Worm (Caenorhabditis elegans) whole organism, L3 larva: ENCODE results near the gene C17H12.5.

Source experiments
- ceh-16 ChIP-seq: sonication (generic microtip); optimal IDR thresholded peaks from 2 replicates; lab custom pipeline; 2017; ENCODE audit warnings: missing biosample characterization, missing genetic modification characterization
- fkh-10 ChIP-seq: sonication (generic microtip); optimal IDR thresholded peaks from 2 replicates; lab custom pipeline; 2017; ENCODE audit warnings: missing biosample characterization, missing genetic modification reagents, missing genetic modification characterization
- lin-39 ChIP-seq: fragments of 150-350 bp; optimal IDR thresholded peaks from 2 replicates; lab custom pipeline; 2018; ENCODE audit warnings: missing biosample characterization, missing genetic modification reagents, missing genetic modification characterization
- lsy-12 ChIP-seq: sonication (generic microtip); optimal IDR thresholded peaks from 2 replicates; lab custom pipeline; 2016; ENCODE audit warnings: mild to moderate bottlenecking, missing genetic modification characterization, missing compliant biosample characterization
- nhr-25 ChIP-seq: sonication (generic microtip); optimal IDR thresholded peaks from 2 replicates; lab custom pipeline; 2017; ENCODE audit warnings: missing biosample characterization, missing genetic modification characterization
- nhr-76 ChIP-seq: fragments of 150-350 bp; sonication (generic microtip); optimal IDR thresholded peaks from 5 replicates; lab custom pipeline; 2014; ENCODE audit warnings: missing biosample characterization, missing genetic modification characterization
- pha-4 ChIP-seq: fragments of 150-350 bp; optimal IDR thresholded peaks from 2 replicates; lab custom pipeline; 2014; ENCODE audit warnings: missing biosample characterization, missing genetic modification reagents, missing genetic modification characterization
- pqm-1 ChIP-seq: fragments of 150-350 bp; optimal IDR thresholded peaks from 2 replicates; lab custom pipeline; 2017; ENCODE audit warnings: missing biosample characterization, missing genetic modification characterization, inconsistent platforms
- snpc-4 ChIP-seq: fragments of 150-350 bp; optimal IDR thresholded peaks from 2 replicates; lab custom pipeline; 2014; ENCODE audit warnings: missing biosample characterization, missing genetic modification characterization
- tbx-2 ChIP-seq: sonication (generic microtip); optimal IDR thresholded peaks from 2 replicates; lab custom pipeline; 2016; ENCODE audit warnings: mild to moderate bottlenecking, missing genetic modification characterization, missing compliant biosample characterization
- unc-62 ChIP-seq: fragments of 150-350 bp; sonication (generic microtip); optimal IDR thresholded peaks from 4 replicates; lab custom pipeline; 2014; ENCODE audit warnings: missing biosample characterization, missing genetic modification reagents, missing genetic modification characterization

DNA sequence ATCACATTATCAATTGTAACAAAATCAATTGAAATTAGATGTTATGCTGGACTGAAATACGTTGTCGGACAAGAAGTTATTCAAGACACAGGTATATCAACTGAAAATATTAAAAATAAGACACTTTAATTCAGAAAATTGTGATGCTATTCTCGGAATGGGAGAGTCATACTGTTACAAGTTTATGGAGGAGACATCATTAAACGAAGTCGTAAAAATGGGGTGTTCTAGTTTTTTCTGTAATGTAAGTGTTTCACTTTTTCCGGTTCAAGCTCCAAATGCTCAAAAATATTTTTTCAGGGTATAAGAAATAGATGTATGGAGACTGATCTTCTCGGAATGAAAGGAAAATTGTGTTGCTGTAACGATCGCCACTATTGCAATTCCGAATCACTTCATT is 12.6 kb downstream of the C17H12.5 start, which contains the start of gene C17H12.37:
- TF ChIP-seq unc-62 (GFP tag; lab: Kevin White, UChicago) = no peak
- no peak for TF ChIP-seq nhr-25
- no peak for TF ChIP-seq fkh-10 (GFP tag; lab: Kevin White, UChicago)
- TF ChIP-seq pqm-1 (tag; lab: Kevin White, UChicago) = no peak
- no peak for TF ChIP-seq ceh-16 (tag; lab: Kevin White, UChicago)
- no peak for TF ChIP-seq pha-4
- no peak for TF ChIP-seq lin-39 (tag; lab: Kevin White, UChicago)
- no peak for TF ChIP-seq snpc-4
- no peak for TF ChIP-seq lsy-12
- no peak for TF ChIP-seq tbx-2 (tag; lab: Kevin White, UChicago)
- no peak for TF ChIP-seq nhr-76 (tag; lab: Kevin White, UChicago)
